Fruit fly (Drosophila melanogaster) whole organism, pupa: ENCODE data around the gene CG18766.

ENCODE experiments used
- CG12605 ChIP-seq: fragments of 200-800 bp; sonication (Bioruptor generic); IDR thresholded peaks from 2 replicates; pipeline ENCODE4 v1.3.6; 2022; ENCODE audit warnings: missing biosample characterization, missing genetic modification characterization
- CG32121 ChIP-seq: fragments of 200-800 bp; sonication (Bioruptor generic); IDR thresholded peaks from 2 replicates; pipeline ENCODE4 v1.3.6; 2022; ENCODE audit warnings: missing biosample characterization, missing genetic modification characterization
- D1 ChIP-seq: fragments of 200-800 bp; sonication (Bioruptor generic); optimal IDR thresholded peaks from 2 replicates; lab custom pipeline; 2018; ENCODE audit warnings: missing biosample characterization, mild to moderate bottlenecking, missing genetic modification characterization, moderate library complexity
- EcR ChIP-seq: fragments of 200-800 bp; sonication (Bioruptor generic); optimal IDR thresholded peaks from 3 replicates; lab custom pipeline; 2019; ENCODE audit warnings: missing biosample characterization, missing genetic modification characterization, mild to moderate bottlenecking, moderate library complexity, missing genetic modification reagents

DNA sequence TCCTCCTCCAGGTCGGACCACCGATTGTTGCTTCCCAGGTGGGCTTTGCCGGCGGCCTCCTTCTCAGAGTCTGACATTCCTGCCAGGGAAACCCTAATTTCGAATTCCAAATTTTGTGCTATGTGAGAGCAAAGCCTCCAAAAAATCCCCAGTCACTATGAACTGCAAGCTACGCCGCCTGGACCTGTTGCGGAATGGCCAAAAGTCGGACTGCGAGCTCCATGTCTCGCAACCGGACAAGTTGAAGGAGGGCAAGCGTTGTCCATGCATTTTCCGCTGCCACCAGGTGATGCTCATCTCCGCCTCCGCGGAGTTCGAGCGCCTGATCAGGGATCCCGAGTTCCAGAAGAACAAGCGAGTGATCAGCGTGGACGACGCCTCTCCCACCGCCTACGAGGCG lies 20.3 kb upstream of the CG18766 start, which contains the start of the genes CG14262 and CG14260:
- TF ChIP-seq D1, result no peak
- TF ChIP-seq EcR (GFP tag; lab: Kevin White, UChicago), result no peak
- TF ChIP-seq CG32121 (GFP tag; lab: Robert Waterston, UW), result no peak
- TF ChIP-seq CG12605 (GFP tag; lab: Robert Waterston, UW), result no peak
